Worm (Caenorhabditis elegans) whole organism, young adult: ENCODE results near the gene clec-121.

Source experiments
- B0019.2 ChIP-seq: fragments of 200-800 bp; sonication (Bioruptor generic); conservative IDR thresholded peaks from 2 replicates; pipeline ENCODE4 v1.3.6; 2022; ENCODE audit warnings: missing genetic modification reagents, missing genetic modification characterization, missing compliant biosample characterization
- B0035.1 ChIP-seq: sonication (generic microtip); optimal IDR thresholded peaks from 2 replicates; lab custom pipeline; 2016; ENCODE audit warnings: missing genetic modification characterization, mild to moderate bottlenecking, missing compliant biosample characterization, missing genotype, missing genetic modification reagents
- B0336.3 ChIP-seq: fragments of 200-800 bp; sonication (Bioruptor generic); IDR thresholded peaks from 2 replicates; pipeline ENCODE4 v1.3.6; 2022; ENCODE audit warnings: missing genetic modification characterization, missing compliant biosample characterization
- F52B5.7 ChIP-seq: sonication (generic microtip); optimal IDR thresholded peaks from 2 replicates; lab custom pipeline; 2016; ENCODE audit warnings: mild to moderate bottlenecking, missing genetic modification characterization, missing compliant biosample characterization
- K11D2.4 ChIP-seq: fragments of 200-800 bp; sonication (Bioruptor generic); IDR thresholded peaks from 2 replicates; pipeline ENCODE4 v1.3.6; 2022; ENCODE audit warnings: missing genetic modification reagents, missing genetic modification characterization, missing compliant biosample characterization
- K12H6.12 ChIP-seq: fragments of 200-800 bp; sonication (Bioruptor generic); optimal IDR thresholded peaks from 2 replicates; lab custom pipeline; 2018; ENCODE audit warnings: mild to moderate bottlenecking, missing genetic modification characterization, missing compliant biosample characterization
- T07F8.4 ChIP-seq: sonication (generic microtip); optimal IDR thresholded peaks from 2 replicates; lab custom pipeline; 2016; ENCODE audit warnings: mild to moderate bottlenecking, missing genetic modification characterization, moderate library complexity, missing compliant biosample characterization
- Y53G8AR.9 ChIP-seq: fragments of 200-800 bp; sonication (Bioruptor generic); conservative IDR thresholded peaks from 2 replicates; pipeline ENCODE4 v1.3.6; 2022; ENCODE audit warnings: missing genetic modification reagents, missing genetic modification characterization, missing compliant biosample characterization
- Y56A3A.18 ChIP-seq: fragments of 200-800 bp; sonication (Bioruptor generic); IDR thresholded peaks from 2 replicates; pipeline ENCODE4 v1.3.6; 2022; ENCODE audit warnings: missing genetic modification reagents, missing genetic modification characterization, missing compliant biosample characterization
- ZK185.1 ChIP-seq: sonication (generic microtip); optimal IDR thresholded peaks from 2 replicates; lab custom pipeline; 2016; ENCODE audit warnings: mild to moderate bottlenecking, missing genetic modification characterization, missing compliant biosample characterization; ENCODE audit not compliant: poor library complexity, severe bottlenecking
- aptf-2 ChIP-seq: fragments of 200-800 bp; sonication (Bioruptor generic); conservative IDR thresholded peaks from 2 replicates; pipeline ENCODE4 v1.3.6; 2022; ENCODE audit warnings: missing genetic modification reagents, missing genetic modification characterization, missing compliant biosample characterization
- attf-5 ChIP-seq: fragments of 200-800 bp; sonication (Bioruptor generic); optimal IDR thresholded peaks from 2 replicates; lab custom pipeline; 2018; ENCODE audit warnings: mild to moderate bottlenecking, missing genetic modification characterization, missing compliant biosample characterization
- ceh-100 ChIP-seq: fragments of 200-800 bp; sonication (Bioruptor generic); IDR thresholded peaks from 2 replicates; pipeline ENCODE4 v1.3.6; 2022; ENCODE audit warnings: missing genetic modification reagents, missing genetic modification characterization, missing compliant biosample characterization
- ceh-58 ChIP-seq: fragments of 200-800 bp; sonication (Bioruptor generic); IDR thresholded peaks from 2 replicates; pipeline ENCODE4 v1.3.6; 2022; ENCODE audit warnings: missing genetic modification characterization, missing compliant biosample characterization
- ceh-91 ChIP-seq: fragments of 200-800 bp; sonication (Bioruptor generic); IDR thresholded peaks from 2 replicates; pipeline ENCODE4 v1.3.6; 2022; ENCODE audit warnings: missing genetic modification reagents, missing genetic modification characterization, missing compliant biosample characterization
- die-1 ChIP-seq: sonication (generic microtip); optimal IDR thresholded peaks from 2 replicates; lab custom pipeline; 2016; ENCODE audit warnings: missing genotype, mild to moderate bottlenecking, missing genetic modification characterization, missing compliant biosample characterization
- dox-1 ChIP-seq: fragments of 200-800 bp; sonication (Bioruptor generic); IDR thresholded peaks from 2 replicates; pipeline ENCODE4 v1.3.6; 2022; ENCODE audit warnings: missing genetic modification reagents, missing genetic modification characterization, missing compliant biosample characterization
- dpff-1 ChIP-seq: sonication (generic microtip); optimal IDR thresholded peaks from 2 replicates; lab custom pipeline; 2017; ENCODE audit warnings: mild to moderate bottlenecking, missing genetic modification characterization, missing compliant biosample characterization
- dpl-1 ChIP-seq: fragments of 150-350 bp; optimal IDR thresholded peaks from 2 replicates; lab custom pipeline; 2014; ENCODE audit warnings: missing biosample characterization, missing genetic modification reagents, missing genetic modification characterization
- efl-1 ChIP-seq: fragments of 150-350 bp; optimal IDR thresholded peaks from 2 replicates; lab custom pipeline; 2014; ENCODE audit warnings: missing biosample characterization, missing genetic modification reagents, missing genetic modification characterization
- fkh-3 ChIP-seq: sonication (generic microtip); optimal IDR thresholded peaks from 2 replicates; lab custom pipeline; 2016; ENCODE audit warnings: mild to moderate bottlenecking, missing genetic modification characterization, missing compliant biosample characterization
- gei-17 ChIP-seq: fragments of 200-800 bp; sonication (Bioruptor generic); optimal IDR thresholded peaks from 2 replicates; lab custom pipeline; 2018; ENCODE audit warnings: mild to moderate bottlenecking, missing genetic modification characterization, missing compliant biosample characterization
- hlh-26 ChIP-seq: fragments of 200-800 bp; sonication (Bioruptor generic); conservative IDR thresholded peaks from 2 replicates; pipeline ENCODE4 v1.3.6; 2022; ENCODE audit warnings: missing genetic modification reagents, missing genetic modification characterization, missing compliant biosample characterization
- hsf-1 ChIP-seq: fragments of 200-800 bp; sonication (Bioruptor generic); IDR thresholded peaks from 2 replicates; pipeline ENCODE4 v1.3.6; 2022; ENCODE audit warnings: missing genetic modification reagents, missing genetic modification characterization, missing compliant biosample characterization
- lag-1 ChIP-seq: fragments of 200-800 bp; sonication (Bioruptor generic); IDR thresholded peaks from 2 replicates; pipeline ENCODE4 v1.3.6; 2022; ENCODE audit warnings: missing genetic modification reagents, missing genetic modification characterization, missing compliant biosample characterization
- let-526 ChIP-seq: fragments of 200-800 bp; sonication (Bioruptor generic); IDR thresholded peaks from 2 replicates; pipeline ENCODE4 v1.3.6; 2022; ENCODE audit warnings: missing genetic modification reagents, missing genetic modification characterization, missing compliant biosample characterization
- let-607 ChIP-seq, 2 experiments: fragments of 200-800 bp in 1 of 2; sonication (Bioruptor generic) in 1 of 2; sonication (generic microtip) in 1 of 2; optimal IDR thresholded peaks; 2 replicates each; lab custom pipeline; 2016 to 2018; ENCODE audit warnings: mild to moderate bottlenecking in 2 of 2, missing compliant biosample characterization in 2 of 2, missing genetic modification characterization in 2 of 2, moderate library complexity in 2 of 2, missing genotype in 1 of 2
- mcd-1 ChIP-seq: fragments of 200-800 bp; sonication (Bioruptor generic); IDR thresholded peaks from 2 replicates; pipeline ENCODE4 v1.3.6; 2022; ENCODE audit warnings: missing genetic modification reagents, missing genetic modification characterization, missing compliant biosample characterization
- mel-28 ChIP-seq: sonication (generic microtip); optimal IDR thresholded peaks from 2 replicates; lab custom pipeline; 2016; ENCODE audit warnings: borderline replicate concordance, mild to moderate bottlenecking, missing genetic modification characterization, missing compliant biosample characterization
- nhr-120 ChIP-seq: fragments of 200-800 bp; sonication (Bioruptor generic); IDR thresholded peaks from 2 replicates; pipeline ENCODE4 v1.3.6; 2022; ENCODE audit warnings: missing genetic modification characterization, missing compliant biosample characterization
- nhr-90 ChIP-seq: sonication (generic microtip); optimal IDR thresholded peaks from 2 replicates; lab custom pipeline; 2016; ENCODE audit warnings: missing genotype, mild to moderate bottlenecking, missing genetic modification characterization, missing compliant biosample characterization
- pbrm-1 ChIP-seq: fragments of 200-800 bp; sonication (Bioruptor generic); IDR thresholded peaks from 2 replicates; pipeline ENCODE4 v1.3.6; 2022; ENCODE audit warnings: missing genetic modification reagents, missing genetic modification characterization, missing compliant biosample characterization
- rpc-1 ChIP-seq, 2 experiments: fragments of 150-350 bp in 1 of 2; sonication (generic microtip) in 1 of 2; optimal IDR thresholded peaks; 2 replicates each; lab custom pipeline; 2014 to 2018; ENCODE audit warnings: missing biosample characterization in 1 of 2, missing genetic modification characterization in 1 of 2, missing genetic modification reagents in 1 of 2, missing genotype in 1 of 2
- snpc-3.4 ChIP-seq: sonication (generic microtip); optimal IDR thresholded peaks from 2 replicates; lab custom pipeline; 2017; ENCODE audit warnings: missing genetic modification characterization, mild to moderate bottlenecking, missing compliant biosample characterization, antibody characterized with exemption, moderate library complexity, missing genotype, missing genetic modification reagents
- snpc-4 ChIP-seq, 5 experiments: fragments of 150-350 bp in 1 of 5; sonication (generic microtip) in 4 of 5; optimal IDR thresholded peaks; 2 replicates each; lab custom pipeline; 2014 to 2018; ENCODE audit warnings: missing genetic modification characterization in 5 of 5, missing biosample characterization in 3 of 5, antibody characterized with exemption in 2 of 5, mild to moderate bottlenecking in 2 of 5, missing compliant biosample characterization in 2 of 5, missing genotype in 2 of 5, moderate library complexity in 2 of 5, missing genetic modification reagents in 1 of 5
- somi-1 ChIP-seq: fragments of 200-800 bp; sonication (Bioruptor generic); optimal IDR thresholded peaks from 2 replicates; lab custom pipeline; 2018; ENCODE audit warnings: mild to moderate bottlenecking, missing genetic modification characterization, missing compliant biosample characterization
- sptf-2 ChIP-seq: fragments of 200-800 bp; sonication (Bioruptor generic); optimal IDR thresholded peaks from 2 replicates; lab custom pipeline; 2018; ENCODE audit warnings: mild to moderate bottlenecking, missing genetic modification characterization, missing compliant biosample characterization
- tbp1 ChIP-seq: fragments of 200-800 bp; sonication (Bioruptor generic); optimal IDR thresholded peaks from 2 replicates; lab custom pipeline; 2018; ENCODE audit warnings: mild to moderate bottlenecking, missing genetic modification characterization, missing compliant biosample characterization
- zfh-2 ChIP-seq: fragments of 200-800 bp; sonication (Bioruptor generic); conservative IDR thresholded peaks from 2 replicates; pipeline ENCODE4 v1.3.6; 2022; ENCODE audit warnings: missing genetic modification reagents, missing genetic modification characterization, missing compliant biosample characterization
- ztf-25 ChIP-seq: fragments of 200-800 bp; sonication (Bioruptor generic); IDR thresholded peaks from 2 replicates; pipeline ENCODE4 v1.3.6; 2022; ENCODE audit warnings: missing genetic modification reagents, missing genetic modification characterization, missing compliant biosample characterization
- ztf-26 ChIP-seq: sonication (generic microtip); optimal IDR thresholded peaks from 2 replicates; lab custom pipeline; 2017; ENCODE audit warnings: missing genetic modification characterization, missing compliant biosample characterization
- ztf-28 ChIP-seq: fragments of 200-800 bp; sonication (Bioruptor generic); IDR thresholded peaks from 2 replicates; pipeline ENCODE4 v1.3.6; 2022; ENCODE audit warnings: missing genetic modification reagents, missing genetic modification characterization, missing compliant biosample characterization

clec-121 gene

ce11 chrII:3068646-3069045 lies 33.5 kb upstream of the clec-121 start:
- TF ChIP-seq F52B5.7 (tag; lab: Kevin White, UChicago): no peak

- no peak for TF ChIP-seq ztf-25
- no peak for TF ChIP-seq nhr-90 (tag; lab: Kevin White, UChicago)
- TF ChIP-seq hlh-26: no peak
- TF ChIP-seq rpc-1 (optimal IDR thresholded peaks at IDR 0.05; lab: Kevin White, UChicago): no peak
- no peak for TF ChIP-seq rpc-1 (tag; optimal IDR thresholded peaks at IDR 0.05; lab: Kevin White, UChicago)
- TF ChIP-seq dox-1 (GFP tag; lab: Robert Waterston, UW): no peak
- no peak for TF ChIP-seq tbp1 (GFP tag; lab: Kevin White, UChicago)
- TF ChIP-seq aptf-2 (GFP tag; lab: Robert Waterston, UW): no peak
- TF ChIP-seq pbrm-1 (GFP tag; lab: Robert Waterston, UW): no peak
- no peak for TF ChIP-seq hsf-1
- TF ChIP-seq K11D2.4: no peak
- no peak for TF ChIP-seq fkh-3 (tag; lab: Kevin White, UChicago)
- TF ChIP-seq ceh-91 (GFP tag; lab: Robert Waterston, UW): no peak
- TF ChIP-seq dpff-1 (tag; lab: Kevin White, UChicago): no peak
- no peak for TF ChIP-seq B0019.2 (GFP tag; lab: Robert Waterston, UW)
- no peak for TF ChIP-seq Y56A3A.18
- TF ChIP-seq ZK185.1: no peak
- no peak for TF ChIP-seq zfh-2 (GFP tag; lab: Robert Waterston, UW)
These were observed 31.9 kb upstream of the clec-121 start for ce11 chrII:3070182-3070581.

- TF ChIP-seq let-607 (tag; optimal IDR thresholded peaks at IDR 0.05; lab: Kevin White, UChicago) (peak; percentile 78 to 92), snpc-4 (GFP tag; optimal IDR thresholded peaks at IDR 0.05; lab: Kevin White, UChicago) (no peak), snpc-4 (tag; optimal IDR thresholded peaks at IDR 0.05; lab: Kevin White, UChicago) (no peak)
These were observed 30.9 kb upstream of the clec-121 start, which contains the start of gene Y25C1A.7 for ce11 chrII:3071012-3071749. Gene Y25C1A.7, minus strand, starts transcription at chrII:3071062.

- TF ChIP-seq ceh-58 (GFP tag; lab: Robert Waterston, UW) (no peak), B0035.1 (tag; lab: Kevin White, UChicago) (peak; percentile 40), mel-28 (tag; lab: Kevin White, UChicago) (peak; percentile 58), T07F8.4 (tag; lab: Kevin White, UChicago) (no peak), gei-17 (peak; percentile 74), K12H6.12 (tag; lab: Kevin White, UChicago) (peak; percentile 70), Y53G8AR.9 (GFP tag; lab: Robert Waterston, UW) (peak; percentile 93), B0336.3 (GFP tag; lab: Robert Waterston, UW) (peak; percentile 96), efl-1 (GFP tag; lab: Kevin White, UChicago) (peak; percentile 51), tbp1 (GFP tag; lab: Kevin White, UChicago) (peak; percentile 71), let-526 (no peak), mcd-1 (GFP tag; lab: Robert Waterston, UW) (peak; percentile 92), attf-5 (GFP tag; lab: Kevin White, UChicago) (peak; percentile 83), hsf-1 (no peak), pbrm-1 (GFP tag; lab: Robert Waterston, UW) (peak; percentile 96), die-1 (tag; lab: Kevin White, UChicago) (no peak), ceh-100 (GFP tag; lab: Robert Waterston, UW) (peak; percentile 83), snpc-3.4 (peak; percentile 59), dpl-1 (GFP tag; lab: Kevin White, UChicago) (peak; percentile 37), sptf-2 (no peak), nhr-120 (GFP tag; lab: Robert Waterston, UW) (no peak), ztf-28 (GFP tag; lab: Robert Waterston, UW) (peak; percentile 56; the same call in 1 of the 2 replicates), lag-1 (no peak), somi-1 (GFP tag; lab: Kevin White, UChicago) (no peak), ztf-26 (peak; percentile 83)
These were observed 25.2 kb upstream of the clec-121 start, which contains the start of gene Y25C1A.8 for ce11 chrII:3076915-3077314. Gene Y25C1A.8, minus strand, starts transcription at chrII:3076959.
